Worm (Caenorhabditis elegans) whole organism, dauer: ENCODE data around the gene F55G7.1.

Experiments used
- unc-62 ChIP-seq: sonication (generic microtip); optimal IDR thresholded peaks from 2 replicates; lab custom pipeline; 2017; ENCODE audit warnings: missing biosample characterization, missing genetic modification reagents, missing genetic modification characterization

F55G7.1 gene

ce11 chrX:11916705-11917104 is 7.5 kb upstream of the F55G7.1 start, which contains the start of gene Y62H9A.13:
TSS of gene Y62H9A.13 (plus strand) at chrX:11917005.
- no peak for TF ChIP-seq unc-62

- TF ChIP-seq unc-62 = no peak
These were observed 6.2 kb upstream of the F55G7.1 start, which contains the start of gene Y62H9A.16 for ce11 chrX:11917994-11918393. TSS of gene Y62H9A.16 (plus strand) at chrX:11918294.

- no peak for TF ChIP-seq unc-62
These were observed 3.4 kb upstream of the F55G7.1 start, which contains the start of gene Y62H9A.14 for ce11 chrX:11920723-11921283. TSS of gene Y62H9A.14 (plus strand) at chrX:11921233.

- TF ChIP-seq unc-62 = no peak
These were observed 1.0 kb downstream of the F55G7.1 start for ce11 chrX:11925243-11925642.

ce11 chrX:11927585-11927984 is 3.4 kb downstream of the F55G7.1 start, which contains the start of gene F55G7.4:
TSS of gene F55G7.4 (plus strand) at chrX:11927885.
- TF ChIP-seq unc-62 = no peak

ce11 chrX:11931559-11931958 is 7.3 kb downstream of the F55G7.1 start, which contains the start of gene dot-1.4:
TSS of gene dot-1.4 (minus strand) at chrX:11931659.
- TF ChIP-seq unc-62 = no peak

- no peak for TF ChIP-seq unc-62
These were observed 9.3 kb downstream of the F55G7.1 start for ce11 chrX:11933547-11933946.

- no peak for TF ChIP-seq unc-62
These were observed 10.7 kb downstream of the F55G7.1 start for ce11 chrX:11934933-11935332.

- TF ChIP-seq unc-62 = peak; percentile 32
These were observed 13.2 kb downstream of the F55G7.1 start for ce11 chrX:11937343-11937935.

- TF ChIP-seq unc-62 = no peak
These were observed 14.6 kb downstream of the F55G7.1 start, which contains the start of gene F55G7.5 for ce11 chrX:11938826-11939225. TSS of gene F55G7.5 (minus strand) at chrX:11938926.

ce11 chrX:11941951-11942350 is 17.7 kb downstream of the F55G7.1 start, which contains the start of gene F55G7.3:
TSS of gene F55G7.3 (minus strand) at chrX:11942051.
- no peak for TF ChIP-seq unc-62

- no peak for TF ChIP-seq unc-62
These were observed 22.7 kb downstream of the F55G7.1 start, which contains the start of gene nfya-1 for ce11 chrX:11946788-11947463. TSS of gene nfya-1 (minus strand) at chrX:11946838.

- TF ChIP-seq unc-62 = no peak
These were observed 24.1 kb downstream of the F55G7.1 start, which contains the start of gene lsd-1 for ce11 chrX:11948184-11948894. TSS of gene lsd-1 (plus strand) at chrX:11948844.

ce11 chrX:11952129-11952528 is 27.9 kb downstream of the F55G7.1 start:
- no peak for TF ChIP-seq unc-62

- TF ChIP-seq unc-62 = no peak
These were observed 29.0 kb downstream of the F55G7.1 start, which contains the start of gene T08D10.4 for ce11 chrX:11953229-11953628. TSS of gene T08D10.4 (minus strand) at chrX:11953329.

- no peak for TF ChIP-seq unc-62
These were observed 30.9 kb downstream of the F55G7.1 start, which contains the start of gene T08D10.3 for ce11 chrX:11955125-11955524. TSS of gene T08D10.3 (plus strand) at chrX:11955425.

ce11 chrX:11957246-11957645 is 33.0 kb downstream of the F55G7.1 start, which contains the start of gene T08D10.5:
TSS of gene T08D10.5 (plus strand) at chrX:11957546.
- TF ChIP-seq unc-62 = no peak
